Worm (Caenorhabditis elegans): ENCODE results near the gene fut-5.

fut-5 gene

ce11 chrII:4671692-4672091 lies 4.2 kb upstream of the fut-5 start, which contains the start of gene T05A7.6:
Gene T05A7.6 (minus strand): TSS chrII:4671792.
- TF ChIP-seq daf-12 (tag; optimal IDR thresholded peaks at IDR 0.05) (no peak), mdl-1 (tag; optimal IDR thresholded peaks at IDR 0.05) (no peak), unc-39 (tag; optimal IDR thresholded peaks at IDR 0.05) (no peak), ztf-11 (tag; optimal IDR thresholded peaks at IDR 0.05) (no peak)

- no peak for TF ChIP-seq nhr-25 (tag; optimal IDR thresholded peaks at IDR 0.05)
- no peak for TF ChIP-seq lsy-12 (tag; optimal IDR thresholded peaks at IDR 0.05)
- TF ChIP-seq nhr-77 (tag; optimal IDR thresholded peaks at IDR 0.05): no peak
- TF ChIP-seq egl-27 (tag; optimal IDR thresholded peaks at IDR 0.05): no peak
- TF ChIP-seq mml-1 (tag; optimal IDR thresholded peaks at IDR 0.05): no peak
- no peak for TF ChIP-seq ceh-16 (tag; optimal IDR thresholded peaks at IDR 0.05)
- TF ChIP-seq lin-15B (tag; optimal IDR thresholded peaks at IDR 0.05): no peak
- no peak for TF ChIP-seq fkh-2 (tag; optimal IDR thresholded peaks at IDR 0.05)
- no peak for TF ChIP-seq nfya-1 (tag; optimal IDR thresholded peaks at IDR 0.05; ENCODE audit: insufficient read depth)
- no peak for TF ChIP-seq skn-1 (tag; optimal IDR thresholded peaks at IDR 0.05)
- TF ChIP-seq unc-62 (GFP tag; optimal IDR thresholded peaks at IDR 0.05): no peak
Observed at ce11 chrII:4665359-4665758, 2.1 kb downstream of the fut-5 start, which contains the start of gene T05A7.11. Gene T05A7.11 (minus strand): TSS chrII:4665459.

ce11 chrII:4663186-4663585 lies 4.3 kb downstream of the fut-5 start, which contains the start of gene T05A7.12:
Gene T05A7.12 (minus strand): TSS chrII:4663286.
- no peak for TF ChIP-seq ztf-4 (tag; optimal IDR thresholded peaks at IDR 0.05)
- no peak for TF ChIP-seq mml-1 (tag; optimal IDR thresholded peaks at IDR 0.05)
- TF ChIP-seq ama-1 (optimal IDR thresholded peaks at IDR 0.05): no peak
- TF ChIP-seq nhr-237 (tag; optimal IDR thresholded peaks at IDR 0.05): no peak
- TF ChIP-seq aly-2 (tag; optimal IDR thresholded peaks at IDR 0.05): no peak
- TF ChIP-seq eor-1 (tag; optimal IDR thresholded peaks at IDR 0.05): no peak
- no peak for TF ChIP-seq R02D3.7 (tag; optimal IDR thresholded peaks at IDR 0.05)

- no peak for TF ChIP-seq lin-15B (tag; optimal IDR thresholded peaks at IDR 0.05)
- TF ChIP-seq nhr-237 (tag; optimal IDR thresholded peaks at IDR 0.05): no peak
- no peak for TF ChIP-seq nhr-11 (tag; optimal IDR thresholded peaks at IDR 0.05)
Observed at ce11 chrII:4661278-4661677, 6.2 kb downstream of the fut-5 start, which contains the start of gene T05A7.13. Gene T05A7.13 (minus strand): TSS chrII:4661378.

- TF ChIP-seq ztf-11 (tag; optimal IDR thresholded peaks at IDR 0.05) (no peak), skn-1 (tag; optimal IDR thresholded peaks at IDR 0.05) (no peak), snpc-4 (tag; optimal IDR thresholded peaks at IDR 0.05) (no peak), daf-12 (tag; optimal IDR thresholded peaks at IDR 0.05) (no peak), aly-2 (tag; optimal IDR thresholded peaks at IDR 0.05) (no peak), nhr-11 (tag; optimal IDR thresholded peaks at IDR 0.05) (no peak), fos-1 (tag; optimal IDR thresholded peaks at IDR 0.05) (no peak)
Observed at ce11 chrII:4658245-4658644, 9.2 kb downstream of the fut-5 start.

ce11 chrII:4657370-4657769 lies 10.1 kb downstream of the fut-5 start:
- TF ChIP-seq nhr-237 (tag; optimal IDR thresholded peaks at IDR 0.05) (no peak), elt-2 (tag; optimal IDR thresholded peaks at IDR 0.05) (peak; percentile 65), ceh-28 (tag; optimal IDR thresholded peaks at IDR 0.05) (no peak), unc-62 (GFP tag; optimal IDR thresholded peaks at IDR 0.05) (no peak), fos-1 (tag; optimal IDR thresholded peaks at IDR 0.05) (no peak)

ce11 chrII:4655834-4656233 lies 11.6 kb downstream of the fut-5 start, which contains the start of gene fut-6:
Gene fut-6 (minus strand): TSS chrII:4655934.
- TF ChIP-seq ceh-9 (tag; optimal IDR thresholded peaks at IDR 0.05) (no peak), nhr-237 (tag; optimal IDR thresholded peaks at IDR 0.05) (no peak), sea-2 (GFP tag; optimal IDR thresholded peaks at IDR 0.05) (no peak), nhr-67 (tag; optimal IDR thresholded peaks at IDR 0.05) (no peak), nhr-43 (tag; optimal IDR thresholded peaks at IDR 0.05; ENCODE audit: poor library complexity, severe bottlenecking) (no peak), elt-1 (tag; optimal IDR thresholded peaks at IDR 0.05) (no peak)
